Worm (Caenorhabditis elegans): ENCODE measurements around the gene K08B5.1.

- TF ChIP-seq flt-1 (GFP tag; IDR thresholded peaks at IDR 0.05) (no peak), med-1 (GFP tag; optimal IDR thresholded peaks at IDR 0.05; ENCODE audit: insufficient read depth) (no peak), T22C8.4 (GFP tag; IDR thresholded peaks at IDR 0.05) (no peak), klf-2 (GFP tag; conservative IDR thresholded peaks at IDR 0.05) (no peak), cog-1 (tag; optimal IDR thresholded peaks at IDR 0.05) (no peak), ztf-23 (GFP tag; IDR thresholded peaks at IDR 0.05) (no peak)
Observed at ce11 chrX:16566358-16566757, 8.1 kb downstream of the K08B5.1 start.

Data from whole organism, midembryonic.